Fruit fly (Drosophila melanogaster): Measurements from ENCODE around the gene ymp.

Gene ymp

DNA sequence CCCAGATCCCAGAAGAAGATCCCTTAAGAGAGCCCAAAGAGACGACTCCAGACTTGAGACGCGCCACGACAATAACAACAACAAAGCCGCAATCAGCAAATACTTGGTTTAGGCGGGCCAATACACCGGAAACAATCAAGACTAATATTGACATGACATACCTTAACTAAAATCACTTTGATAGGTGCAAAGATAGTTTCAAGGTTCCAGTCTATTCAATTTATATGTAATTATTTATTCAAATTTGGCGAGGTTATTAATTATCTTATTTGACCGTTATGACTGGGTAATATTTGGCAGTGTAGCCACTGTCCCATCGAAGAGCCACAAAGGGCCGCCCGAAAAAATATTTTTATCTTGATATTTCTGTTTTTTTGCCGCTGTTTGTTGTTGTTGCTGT lies 31.5 kb upstream of the ymp start (continued):
- TF ChIP-seq run (tag; optimal IDR thresholded peaks at IDR 0.05) (no peak), CG10654 (GFP tag; optimal IDR thresholded peaks at IDR 0.05) (peak; percentile 38), Dip2 (GFP tag; IDR thresholded peaks at IDR 0.05) (no peak), NFAT (GFP tag; IDR thresholded peaks at IDR 0.05) (0 out of 2 replicates have a peak, but pooled peaks have one; percentile 31), CG9609 (GFP tag; optimal IDR thresholded peaks at IDR 0.05) (peak; percentile 2), CG6854 (GFP tag; optimal IDR thresholded peaks at IDR 0.05) (no peak), esg (GFP tag; conservative IDR thresholded peaks at IDR 0.05) (peak; percentile 41; the same call in 1 of the 2 replicates), cg (GFP tag; optimal IDR thresholded peaks at IDR 0.05) (no peak), Abd-B (GFP tag; optimal IDR thresholded peaks at IDR 0.05) (peak; percentile 42), CG12391 (tag; optimal IDR thresholded peaks at IDR 0.05) (peak; percentile 64), Tbp (GFP tag; optimal IDR thresholded peaks at IDR 0.05) (no peak), ftz-f1 (GFP tag; optimal IDR thresholded peaks at IDR 0.05) (no peak), ems (GFP tag; optimal IDR thresholded peaks at IDR 0.05) (no peak), CG12104 (GFP tag; optimal IDR thresholded peaks at IDR 0.05) (peak; percentile 4), sr (GFP tag; IDR thresholded peaks at IDR 0.05) (no peak), zfh1 (GFP tag; IDR thresholded peaks at IDR 0.05) (peak; percentile 87), CoRest (tag; optimal IDR thresholded peaks at IDR 0.05) (peak; percentile 52), hth (optimal IDR thresholded peaks at IDR 0.05) (no peak), eve (GFP tag; optimal IDR thresholded peaks at IDR 0.05) (no peak), CG10366 (GFP tag; IDR thresholded peaks at IDR 0.05) (peak; percentile 56), klu (GFP tag; IDR thresholded peaks at IDR 0.05) (no peak), CG34422 (GFP tag; IDR thresholded peaks at IDR 0.05) (no peak), lab (GFP tag; optimal IDR thresholded peaks at IDR 0.05) (peak; percentile 38), CG6272 (GFP tag; IDR thresholded peaks at IDR 0.05) (no peak), hkb (optimal IDR thresholded peaks at IDR 0.05) (no peak), hkb (GFP tag; IDR thresholded peaks at IDR 0.05) (peak; percentile 64; the same call in 1 of the 2 replicates), amos (GFP tag; IDR thresholded peaks at IDR 0.05; ENCODE audit: partially characterized antibody) (no peak), seq (GFP tag; IDR thresholded peaks at IDR 0.05) (no peak), Atf3 (GFP tag; optimal IDR thresholded peaks at IDR 0.05) (no peak), CG11456 (GFP tag; IDR thresholded peaks at IDR 0.05) (no peak), ac (GFP tag; optimal IDR thresholded peaks at IDR 0.05) (peak; percentile 61), oc (tag; optimal IDR thresholded peaks at IDR 0.05) (no peak), Xbp1 (GFP tag; optimal IDR thresholded peaks at IDR 0.05) (peak; percentile 59), Deaf1 (tag; optimal IDR thresholded peaks at IDR 0.05) (no peak), sim (GFP tag; IDR thresholded peaks at IDR 0.05) (peak; percentile 52; the same call in 1 of the 2 replicates), lbe (GFP tag; optimal IDR thresholded peaks at IDR 0.05) (peak; percentile 96), CG10462 (GFP tag; optimal IDR thresholded peaks at IDR 0.05) (peak; percentile 0), CG7556 (GFP tag; optimal IDR thresholded peaks at IDR 0.05) (peak; percentile 44), CG15011 (GFP tag; optimal IDR thresholded peaks at IDR 0.05) (no peak), MESR4 (GFP tag; optimal IDR thresholded peaks at IDR 0.05) (no peak), CG8089 (GFP tag; optimal IDR thresholded peaks at IDR 0.05) (peak; percentile 29), CG11695 (GFP tag; IDR thresholded peaks at IDR 0.05) (peak; percentile 60; the same call in 2 of the 3 replicates), CG11696 (GFP tag; IDR thresholded peaks at IDR 0.05) (no peak), CG33557 (GFP tag; optimal IDR thresholded peaks at IDR 0.05) (peak; percentile 32), pfk (GFP tag; optimal IDR thresholded peaks at IDR 0.05) (no peak), crol (GFP tag; IDR thresholded peaks at IDR 0.05) (no peak), CG17568 (GFP tag; optimal IDR thresholded peaks at IDR 0.05) (no peak), unpg (GFP tag; optimal IDR thresholded peaks at IDR 0.05) (peak; percentile 75), CG17328 (GFP tag; IDR thresholded peaks at IDR 0.05) (peak; percentile 63), CG18011 (GFP tag; optimal IDR thresholded peaks at IDR 0.05) (no peak), danr (GFP tag; IDR thresholded peaks at IDR 0.05) (no peak), dysf (GFP tag; IDR thresholded peaks at IDR 0.05) (peak; percentile 60; the same call in 1 of the 3 replicates)

All from whole organism, embryonic.